Fruit fly (Drosophila melanogaster): Measurements from ENCODE around the gene Best1.

Gene Best1

DNA sequence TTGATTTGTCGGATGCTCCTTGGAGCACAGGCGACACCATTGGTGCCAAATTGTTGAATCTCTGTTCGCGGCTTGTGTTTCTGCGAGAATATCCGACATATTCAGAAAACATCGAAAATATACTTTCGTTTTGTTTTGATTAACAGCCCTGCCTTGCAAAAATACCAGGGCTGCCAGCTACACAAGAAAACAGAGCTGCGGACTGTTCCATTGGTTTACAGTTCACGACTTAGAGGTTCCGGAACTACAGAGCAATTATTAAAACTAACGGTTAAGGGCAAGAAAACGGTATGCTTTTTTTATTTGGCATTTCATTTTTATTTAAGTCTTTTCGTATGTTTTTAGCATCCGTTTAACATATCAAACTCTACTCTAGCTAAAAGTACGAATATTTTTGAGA, 9.1 kb downstream of the Best1 start, which contains the start of gene CG6254 (continued):
- TF ChIP-seq Drgx (GFP tag; IDR thresholded peaks at IDR 0.05), result no peak
- peak; percentile 58 for TF ChIP-seq sens (GFP tag)
- TF ChIP-seq ap (GFP tag; IDR thresholded peaks at IDR 0.05), result no peak
- no peak for TF ChIP-seq CG15601 (tag; optimal IDR thresholded peaks at IDR 0.05)
- TF ChIP-seq ro (GFP tag; IDR thresholded peaks at IDR 0.05), result no peak
- no peak for TF ChIP-seq gsb-n (tag; optimal IDR thresholded peaks at IDR 0.05)
- peak; percentile 34; the same call in 1 of the 2 replicates for TF ChIP-seq CG14441 (GFP tag; IDR thresholded peaks at IDR 0.05)
- no peak for TF ChIP-seq CG4707 (GFP tag; optimal IDR thresholded peaks at IDR 0.05)
- TF ChIP-seq CG18476 (GFP tag; optimal IDR thresholded peaks at IDR 0.05), result no peak
- no peak; the same call in 2 of the 3 replicates for TF ChIP-seq B-H1 (GFP tag; IDR thresholded peaks at IDR 0.05)
- peak; percentile 23 for TF ChIP-seq CG15696 (tag; optimal IDR thresholded peaks at IDR 0.05)
- no peak for TF ChIP-seq CG11560 (tag; IDR thresholded peaks at IDR 0.05)
- TF ChIP-seq Hmr (GFP tag; optimal IDR thresholded peaks at IDR 0.05), result no peak
- no peak for TF ChIP-seq MTF-1 (GFP tag; optimal IDR thresholded peaks at IDR 0.05; ENCODE audit: borderline replicate concordance)
- no peak for TF ChIP-seq CG6254 (GFP tag; optimal IDR thresholded peaks at IDR 0.05)
- TF ChIP-seq Nf-YA (GFP tag; IDR thresholded peaks at IDR 0.05), result no peak
- peak; percentile 47; the same call in 1 of the 3 replicates for TF ChIP-seq CG6791 (GFP tag; IDR thresholded peaks at IDR 0.05; ENCODE audit: partially characterized antibody)
- 0 out of 2 replicates have a peak, but pooled peaks have one; percentile 30 for TF ChIP-seq unc-4 (GFP tag; IDR thresholded peaks at IDR 0.05; ENCODE audit: partially characterized antibody)
- TF ChIP-seq CG4424 (GFP tag; optimal IDR thresholded peaks at IDR 0.05), result no peak
- 0 out of 2 replicates have a peak, but pooled peaks have one; percentile 41 for TF ChIP-seq tna (GFP tag; IDR thresholded peaks at IDR 0.05; ENCODE audit: partially characterized antibody)
- TF ChIP-seq twi (tag; optimal IDR thresholded peaks at IDR 0.05), result no peak
- no peak for TF ChIP-seq corto (GFP tag; optimal IDR thresholded peaks at IDR 0.05)
- no peak for TF ChIP-seq Hand (GFP tag; optimal IDR thresholded peaks at IDR 0.05)
- TF ChIP-seq Mrtf (GFP tag; IDR thresholded peaks at IDR 0.05), result 0 out of 3 replicates have a peak, but pooled peaks have one; percentile 27
- peak; percentile 56 for TF ChIP-seq knrl (GFP tag; IDR thresholded peaks at IDR 0.05; ENCODE audit: partially characterized antibody)
- TF ChIP-seq Rfx (GFP tag; IDR thresholded peaks at IDR 0.05), result peak; percentile 79

DNA sequence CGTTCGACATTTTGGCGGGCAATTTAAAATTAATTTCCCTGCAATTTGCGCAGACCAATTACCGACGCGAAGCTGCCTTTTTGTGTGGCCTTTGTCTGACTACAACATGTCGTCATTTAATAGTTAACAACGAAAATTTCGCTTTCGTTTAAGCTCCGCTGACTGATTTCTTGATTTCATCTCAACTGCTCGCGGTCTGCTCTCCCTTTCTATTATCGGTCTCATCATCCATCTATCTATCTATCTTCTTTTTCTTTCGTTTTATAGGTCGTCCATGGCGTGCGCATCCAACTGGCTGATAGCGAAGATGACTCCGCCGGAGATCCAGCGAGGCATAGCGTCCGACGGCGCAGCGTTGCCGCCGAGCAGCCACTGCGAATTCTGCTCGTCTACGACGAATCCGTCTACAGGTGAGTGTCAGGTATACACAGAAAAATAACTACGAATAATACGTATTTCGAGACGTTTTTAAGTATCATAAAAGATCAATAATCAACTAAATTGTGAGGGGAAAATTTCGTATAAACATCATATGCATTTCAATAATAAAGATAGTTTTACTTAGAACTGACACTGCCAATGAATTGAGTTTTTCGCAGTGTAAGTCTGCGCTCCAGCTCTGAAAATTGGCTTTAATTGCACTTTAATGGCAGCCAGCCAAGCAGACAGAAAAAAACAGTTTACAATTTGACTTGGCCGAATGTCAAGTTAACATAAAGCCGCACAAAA, 16.2 kb downstream of the Best1 start:
- TF ChIP-seq prd (optimal IDR thresholded peaks at IDR 0.05) (no peak), prd (GFP tag; IDR thresholded peaks at IDR 0.05) (peak; percentile 67), CG17328 (GFP tag; IDR thresholded peaks at IDR 0.05) (peak; percentile 65), E2f2 (GFP tag; IDR thresholded peaks at IDR 0.05) (0 out of 2 replicates have a peak, but pooled peaks have one; percentile 14), Xbp1 (GFP tag; optimal IDR thresholded peaks at IDR 0.05) (peak; percentile 52), CG15269 (tag; optimal IDR thresholded peaks at IDR 0.05) (peak; percentile 62), CG34422 (GFP tag; IDR thresholded peaks at IDR 0.05) (0 out of 3 replicates have a peak, but pooled peaks have one; percentile 24), CG10366 (GFP tag; IDR thresholded peaks at IDR 0.05) (peak; percentile 60; the same call in 1 of the 2 replicates), Sox100B (GFP tag; optimal IDR thresholded peaks at IDR 0.05) (peak; percentile 1), esg (GFP tag; conservative IDR thresholded peaks at IDR 0.05) (peak; percentile 39; the same call in 1 of the 2 replicates), Rfx (GFP tag; IDR thresholded peaks at IDR 0.05) (0 out of 2 replicates have a peak, but pooled peaks have one; percentile 19), run (tag; optimal IDR thresholded peaks at IDR 0.05) (peak; percentile 26), CG14667 (GFP tag; IDR thresholded peaks at IDR 0.05) (peak; percentile 49; the same call in 1 of the 2 replicates), pan (optimal IDR thresholded peaks at IDR 0.05) (no peak), pan (GFP tag; optimal IDR thresholded peaks at IDR 0.05 in 1 of 2, IDR thresholded peaks at IDR 0.05 in 1 of 2) (peak in 1 of 2 experiments; percentile 67), Ptx1 (GFP tag; IDR thresholded peaks at IDR 0.05) (peak; percentile 67), CG4854 (GFP tag; optimal IDR thresholded peaks at IDR 0.05) (no peak), CTCF (GFP tag; optimal IDR thresholded peaks at IDR 0.05) (no peak), gcm2 (GFP tag; optimal IDR thresholded peaks at IDR 0.05) (no peak), ase (GFP tag; IDR thresholded peaks at IDR 0.05) (peak; percentile 13; the same call in 1 of the 3 replicates), hbn (GFP tag; IDR thresholded peaks at IDR 0.05; ENCODE audit: partially characterized antibody) (no peak), Hr39 (optimal IDR thresholded peaks at IDR 0.05) (no peak), bsh (GFP tag; optimal IDR thresholded peaks at IDR 0.05) (peak in 1 of 2 experiments; percentile 29), org-1 (GFP tag; optimal IDR thresholded peaks at IDR 0.05) (peak; percentile 17), NK7.1 (GFP tag; optimal IDR thresholded peaks at IDR 0.05) (no peak)
